Fruit fly (Drosophila melanogaster): ENCODE data around the gene CG17122.

- no peak for TF ChIP-seq CG30431 (GFP tag; optimal IDR thresholded peaks at IDR 0.05)
- TF ChIP-seq wek (GFP tag; optimal IDR thresholded peaks at IDR 0.05): peak; percentile 2
- no peak for TF ChIP-seq en (GFP tag; optimal IDR thresholded peaks at IDR 0.05)
- TF ChIP-seq NfI (GFP tag; optimal IDR thresholded peaks at IDR 0.05): peak; percentile 38
- TF ChIP-seq Sry-δ (GFP tag; optimal IDR thresholded peaks at IDR 0.05): peak; percentile 41
- TF ChIP-seq CG11696 (GFP tag; IDR thresholded peaks at IDR 0.05): no peak
- TF ChIP-seq CHES-1-like (GFP tag; optimal IDR thresholded peaks at IDR 0.05): peak; percentile 18
- TF ChIP-seq CG17328 (GFP tag; IDR thresholded peaks at IDR 0.05): no peak
- TF ChIP-seq z (GFP tag; IDR thresholded peaks at IDR 0.05): no peak
- TF ChIP-seq Ssrp (tag; optimal IDR thresholded peaks at IDR 0.05): no peak
- TF ChIP-seq tx (GFP tag; optimal IDR thresholded peaks at IDR 0.05): peak; percentile 13
- no peak for TF ChIP-seq HLHmδ (GFP tag; optimal IDR thresholded peaks at IDR 0.05)
- peak; percentile 68 for TF ChIP-seq CTCF (GFP tag; optimal IDR thresholded peaks at IDR 0.05)
These were observed 38.3 kb upstream of the CG17122 start, which contains the start of gene alphaSnap for dm6 chr3L:20313469-20313868.

Measured in whole organism, embryonic.